Worm (Caenorhabditis elegans) whole organism, midembryonic: ENCODE data around the gene pro-3.

ENCODE experiments used
- T22C8.4 ChIP-seq: fragments of 200-800 bp; sonication (Bioruptor generic); IDR thresholded peaks from 2 replicates; pipeline ENCODE4 v1.3.6; 2022; ENCODE audit warnings: missing genetic modification characterization, missing compliant biosample characterization
- cog-1 ChIP-seq: sonication (generic microtip); optimal IDR thresholded peaks from 2 replicates; lab custom pipeline; 2016; ENCODE audit warnings: missing genetic modification characterization, missing compliant biosample characterization
- klf-2 ChIP-seq: fragments of 200-800 bp; sonication (Bioruptor generic); conservative IDR thresholded peaks from 2 replicates; pipeline ENCODE4 v1.3.6; 2022; ENCODE audit warnings: missing genetic modification reagents, missing genetic modification characterization, missing compliant biosample characterization
- med-1 ChIP-seq: sonication (generic microtip); optimal IDR thresholded peaks from 2 replicates; lab custom pipeline; 2017; ENCODE audit warnings: missing genetic modification characterization, mild to moderate bottlenecking, missing compliant biosample characterization, antibody characterized with exemption, missing genetic modification reagents; ENCODE audit not compliant: insufficient read depth
- ref-1 ChIP-seq: fragments of 200-800 bp; sonication (Bioruptor generic); conservative IDR thresholded peaks from 2 replicates; pipeline ENCODE4 v1.3.6; 2022; ENCODE audit warnings: missing genetic modification reagents, missing genetic modification characterization, missing compliant biosample characterization
- tab-1 ChIP-seq: fragments of 200-800 bp; sonication (Bioruptor generic); IDR thresholded peaks from 2 replicates; pipeline ENCODE4 v1.3.6; 2022; ENCODE audit warnings: missing genetic modification characterization, missing compliant biosample characterization
- ztf-23 ChIP-seq: fragments of 200-800 bp; sonication (Bioruptor generic); IDR thresholded peaks from 2 replicates; pipeline ENCODE4 v1.3.6; 2022; ENCODE audit warnings: missing genetic modification reagents, missing genetic modification characterization, missing compliant biosample characterization

ce11 chrV:19142595-19142994 lies 24.4 kb upstream of the pro-3 start:
- TF ChIP-seq med-1 (GFP tag; lab: Kevin White, UChicago) (no peak), cog-1 (no peak), ztf-23 (GFP tag; lab: Robert Waterston, UW) (peak; percentile 49; the same call in 1 of the 2 replicates), T22C8.4 (GFP tag; lab: Robert Waterston, UW) (no peak; the same call in 1 of the 2 replicates), ref-1 (no peak), klf-2 (GFP tag; lab: Robert Waterston, UW) (no peak), tab-1 (GFP tag; lab: Robert Waterston, UW) (no peak)
